Worm (Caenorhabditis elegans): ENCODE results near the gene ZK1055.2.

The ZK1055.2 gene

DNA sequence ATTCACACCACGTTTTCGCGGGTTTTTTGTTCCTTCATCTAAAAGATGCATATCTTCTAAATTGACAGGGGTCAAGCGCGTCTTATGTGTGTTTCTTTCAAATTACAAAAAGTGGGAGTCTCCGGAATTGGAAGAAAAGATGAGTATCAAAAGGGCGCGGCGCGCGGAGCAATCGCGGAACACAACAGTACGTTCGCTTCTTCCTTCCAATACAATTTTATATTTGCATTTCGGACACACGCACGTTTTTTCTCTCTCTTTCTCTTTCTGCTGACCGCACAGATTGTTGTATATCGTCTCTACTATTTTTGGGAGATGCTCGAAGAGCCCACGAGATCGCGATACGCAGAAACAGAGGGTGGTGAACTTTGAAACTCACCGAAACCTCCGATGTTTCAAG is 42.1 kb upstream of the ZK1055.2 start:
- TF ChIP-seq C34F6.9 (tag; optimal IDR thresholded peaks at IDR 0.05), result no peak
- TF ChIP-seq R02D3.7 (tag; optimal IDR thresholded peaks at IDR 0.05), result no peak
- no peak for TF ChIP-seq nhr-21 (tag; optimal IDR thresholded peaks at IDR 0.05)
- TF ChIP-seq fos-1 (tag; optimal IDR thresholded peaks at IDR 0.05), result no peak
- no peak for TF ChIP-seq elt-3 (tag; optimal IDR thresholded peaks at IDR 0.05)
- no peak for TF ChIP-seq peb-1 (tag; optimal IDR thresholded peaks at IDR 0.05)
- no peak for TF ChIP-seq nhr-11 (tag; optimal IDR thresholded peaks at IDR 0.05)
- no peak for TF ChIP-seq nhr-25 (tag; optimal IDR thresholded peaks at IDR 0.05)

DNA sequence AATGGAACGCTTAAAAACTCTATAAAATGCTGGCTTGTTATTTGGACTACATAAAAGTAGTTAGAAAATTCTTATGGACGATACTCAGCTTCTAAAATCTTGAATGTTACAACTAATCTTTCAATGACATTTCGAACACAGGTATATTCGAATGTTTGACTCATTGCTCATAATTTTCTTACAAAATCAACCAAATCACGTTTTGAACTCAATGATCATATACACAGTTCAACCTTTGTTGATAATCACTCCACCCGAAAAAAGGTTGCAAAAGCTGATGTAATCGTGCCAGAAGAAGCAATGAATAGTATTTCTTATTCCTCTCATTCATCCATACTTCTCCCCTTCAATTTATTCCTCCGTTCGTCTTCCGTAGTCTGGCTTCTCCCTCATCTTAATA is 41.2 kb upstream of the ZK1055.2 start, which contains the start of gene K04A8.20:
TSS of gene K04A8.20 (plus strand) at position 301 of the 400 bp plus-strand sequence.
- TF ChIP-seq nhr-25 (tag; optimal IDR thresholded peaks at IDR 0.05) (no peak), aly-2 (tag; optimal IDR thresholded peaks at IDR 0.05) (no peak), gmeb-1 (tag; optimal IDR thresholded peaks at IDR 0.05) (no peak), sem-4 (tag; optimal IDR thresholded peaks at IDR 0.05) (no peak)

ce11 chrV:6549871-6550270 is 40.5 kb upstream of the ZK1055.2 start, which contains the start of gene lipl-4:
lipl-4 (plus strand) TSS chrV:6550171.
- TF ChIP-seq nhr-10 (tag; optimal IDR thresholded peaks at IDR 0.05), result no peak
- TF ChIP-seq elt-3 (tag; optimal IDR thresholded peaks at IDR 0.05), result no peak
- no peak for TF ChIP-seq mdl-1 (tag; optimal IDR thresholded peaks at IDR 0.05)
- no peak for TF ChIP-seq skn-1 (tag; optimal IDR thresholded peaks at IDR 0.05)
- TF ChIP-seq unc-39 (tag; optimal IDR thresholded peaks at IDR 0.05), result no peak
- no peak for TF ChIP-seq peb-1 (tag; optimal IDR thresholded peaks at IDR 0.05)
- TF ChIP-seq nhr-237 (tag; optimal IDR thresholded peaks at IDR 0.05), result no peak
- TF ChIP-seq crh-2 (tag; optimal IDR thresholded peaks at IDR 0.05), result no peak

DNA sequence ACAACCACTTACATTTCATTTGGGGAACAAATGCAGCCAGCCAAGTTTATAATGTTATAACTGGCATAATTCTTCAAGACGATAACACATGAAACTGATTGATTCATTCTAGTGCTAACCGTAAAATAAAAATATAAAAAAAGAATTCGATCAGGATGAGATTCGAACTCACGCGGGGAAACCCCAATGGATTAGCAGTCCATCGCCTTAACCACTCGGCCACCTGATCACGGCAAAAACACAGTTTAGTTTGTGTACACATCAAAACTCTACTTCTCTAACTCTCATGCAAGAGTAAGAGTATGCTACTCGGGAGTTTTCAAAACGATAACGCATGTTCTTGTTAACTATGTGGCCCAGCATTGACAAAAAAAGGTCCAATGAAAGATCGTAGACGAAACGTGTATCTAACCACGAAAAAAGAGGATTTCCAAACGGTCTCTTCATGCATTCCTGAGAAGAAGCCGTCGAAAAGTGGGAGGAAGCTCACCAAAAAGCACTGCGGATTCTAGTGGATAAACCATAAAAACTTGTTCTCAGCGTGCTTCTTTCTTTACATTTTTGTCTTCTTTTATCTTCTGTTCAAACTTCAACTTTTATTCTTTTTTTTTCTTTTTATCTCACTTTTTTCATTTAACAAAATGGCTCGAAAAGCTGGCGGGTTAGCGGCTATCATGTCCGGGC is 38.5 kb upstream of the ZK1055.2 start, which contains the start of gene twk-10:
TSS of gene twk-10 (plus strand) at position 634 of the 684 bp plus-strand sequence.
- TF ChIP-seq fos-1 (tag; optimal IDR thresholded peaks at IDR 0.05) (peak; percentile 59), ceh-82 (tag; optimal IDR thresholded peaks at IDR 0.05) (no peak), C34F6.9 (tag; optimal IDR thresholded peaks at IDR 0.05) (peak; percentile 18), nhr-129 (tag; optimal IDR thresholded peaks at IDR 0.05) (peak; percentile 54), nhr-11 (tag; optimal IDR thresholded peaks at IDR 0.05) (no peak), sma-3 (GFP tag; optimal IDR thresholded peaks at IDR 0.05) (peak; percentile 19), sma-9 (GFP tag; optimal IDR thresholded peaks at IDR 0.05) (peak; percentile 43), sma-9 (tag; optimal IDR thresholded peaks at IDR 0.05) (no peak), ceh-16 (tag; optimal IDR thresholded peaks at IDR 0.05) (no peak)

DNA sequence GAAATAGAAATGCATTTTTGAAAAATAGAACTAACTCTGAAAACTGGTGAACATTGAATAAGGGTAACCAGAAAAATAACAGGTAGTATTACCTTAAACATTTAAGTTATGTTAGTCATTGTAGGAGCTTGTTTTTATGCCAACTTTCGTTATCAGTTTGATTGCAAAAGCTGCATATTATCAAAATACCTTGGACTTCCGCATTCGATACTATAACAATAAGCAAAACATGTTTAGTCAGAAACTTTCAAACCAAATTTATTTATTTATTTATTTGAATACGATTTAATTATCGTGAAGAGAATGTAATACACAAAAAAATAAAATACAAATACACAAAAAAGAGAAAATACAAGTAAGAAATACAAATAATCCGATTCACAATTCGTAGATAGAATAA is 36.1 kb upstream of the ZK1055.2 start, which contains the start of gene K04A8.19:
TSS of gene K04A8.19 (minus strand) at position 101 of the 400 bp plus-strand sequence.
- TF ChIP-seq lin-39 (tag; optimal IDR thresholded peaks at IDR 0.05), result no peak
- TF ChIP-seq fos-1 (tag; optimal IDR thresholded peaks at IDR 0.05), result no peak
- no peak for TF ChIP-seq nhr-129 (tag; optimal IDR thresholded peaks at IDR 0.05)
- no peak for TF ChIP-seq nhr-237 (tag; optimal IDR thresholded peaks at IDR 0.05)
- no peak for TF ChIP-seq elt-3 (tag; optimal IDR thresholded peaks at IDR 0.05)
- TF ChIP-seq zag-1 (tag; optimal IDR thresholded peaks at IDR 0.05), result no peak
- TF ChIP-seq snpc-4 (tag; optimal IDR thresholded peaks at IDR 0.05), result no peak
- no peak for TF ChIP-seq Y55F3AM.14 (GFP tag; optimal IDR thresholded peaks at IDR 0.05)
- TF ChIP-seq mdl-1 (tag; optimal IDR thresholded peaks at IDR 0.05), result no peak
- no peak for TF ChIP-seq ceh-82 (tag; optimal IDR thresholded peaks at IDR 0.05)
- TF ChIP-seq peb-1 (tag; optimal IDR thresholded peaks at IDR 0.05), result no peak
- no peak for TF ChIP-seq ztf-4 (tag; optimal IDR thresholded peaks at IDR 0.05)
- no peak for TF ChIP-seq unc-55 (GFP tag; optimal IDR thresholded peaks at IDR 0.05)
- no peak for TF ChIP-seq unc-62 (GFP tag; optimal IDR thresholded peaks at IDR 0.05)
- no peak for TF ChIP-seq sma-3 (GFP tag; optimal IDR thresholded peaks at IDR 0.05)
- no peak for TF ChIP-seq C34F6.9 (tag; optimal IDR thresholded peaks at IDR 0.05)
- TF ChIP-seq nhr-77 (tag; optimal IDR thresholded peaks at IDR 0.05), result no peak
- TF ChIP-seq nhr-25 (tag; optimal IDR thresholded peaks at IDR 0.05), result no peak
- TF ChIP-seq sem-4 (tag; optimal IDR thresholded peaks at IDR 0.05), result no peak

- TF ChIP-seq unc-39 (tag; optimal IDR thresholded peaks at IDR 0.05), result no peak
- no peak for TF ChIP-seq lin-13 (GFP tag; optimal IDR thresholded peaks at IDR 0.05)
- no peak for TF ChIP-seq nhr-25 (tag; optimal IDR thresholded peaks at IDR 0.05)
- no peak for TF ChIP-seq mdl-1 (tag; optimal IDR thresholded peaks at IDR 0.05)
- no peak for TF ChIP-seq snpc-4 (tag; optimal IDR thresholded peaks at IDR 0.05)
- TF ChIP-seq blmp-1 (tag; optimal IDR thresholded peaks at IDR 0.05; ENCODE audit: insufficient read depth), result no peak
- TF ChIP-seq mab-5 (tag; optimal IDR thresholded peaks at IDR 0.05), result no peak
- TF ChIP-seq aly-2 (tag; optimal IDR thresholded peaks at IDR 0.05), result no peak
- no peak for TF ChIP-seq ama-1 (optimal IDR thresholded peaks at IDR 0.05)
- TF ChIP-seq elt-1 (tag; optimal IDR thresholded peaks at IDR 0.05), result no peak
- no peak for TF ChIP-seq nhr-23 (tag; optimal IDR thresholded peaks at IDR 0.05)
- TF ChIP-seq mbf-1 (tag; optimal IDR thresholded peaks at IDR 0.05), result no peak
- TF ChIP-seq ZK546.5 (tag; optimal IDR thresholded peaks at IDR 0.05), result no peak
- no peak for TF ChIP-seq R02D3.7 (tag; optimal IDR thresholded peaks at IDR 0.05)
- no peak for TF ChIP-seq egl-27 (tag; optimal IDR thresholded peaks at IDR 0.05)
- no peak for TF ChIP-seq zag-1 (tag; optimal IDR thresholded peaks at IDR 0.05)
- no peak for TF ChIP-seq ztf-1 (GFP tag; conservative IDR thresholded peaks at IDR 0.05)
- no peak for TF ChIP-seq lin-11 (tag; optimal IDR thresholded peaks at IDR 0.05)
- no peak for TF ChIP-seq nhr-21 (tag; optimal IDR thresholded peaks at IDR 0.05)
- no peak for TF ChIP-seq lin-39 (tag; optimal IDR thresholded peaks at IDR 0.05)
Measured at ce11 chrV:6557035-6557434, 33.3 kb upstream of the ZK1055.2 start, which contains the start of gene spp-27. spp-27 (minus strand) TSS chrV:6557135.

Data from whole organism, L2 larva.